Fruit fly (Drosophila melanogaster): ENCODE data around the gene CG5078.

CG5078 gene

dm6 chr3L:20474789-20475208, 31.0 kb upstream of the CG5078 start (continued):
- peak; percentile 79 for TF ChIP-seq nau (GFP tag; optimal IDR thresholded peaks at IDR 0.05)
- TF ChIP-seq danr (GFP tag; IDR thresholded peaks at IDR 0.05) = no peak
- TF ChIP-seq exex (tag; optimal IDR thresholded peaks at IDR 0.05) = peak; percentile 64
- peak; percentile 81 for TF ChIP-seq CG13123 (GFP tag; optimal IDR thresholded peaks at IDR 0.05)
- peak; percentile 64 for TF ChIP-seq p53 (GFP tag; optimal IDR thresholded peaks at IDR 0.05)
- TF ChIP-seq eyg (GFP tag; optimal IDR thresholded peaks at IDR 0.05) = peak; percentile 66
- TF ChIP-seq CrebB (tag; optimal IDR thresholded peaks at IDR 0.05) = peak; percentile 78
- TF ChIP-seq knrl (GFP tag; IDR thresholded peaks at IDR 0.05; ENCODE audit: partially characterized antibody) = no peak
- peak; percentile 90 for TF ChIP-seq zfh2 (GFP tag; optimal IDR thresholded peaks at IDR 0.05)
- peak; percentile 87 for TF ChIP-seq Dek (tag; optimal IDR thresholded peaks at IDR 0.05)
- peak; percentile 87 to 92 for TF ChIP-seq Hr51 (GFP tag; optimal IDR thresholded peaks at IDR 0.05)
- TF ChIP-seq slbo (GFP tag; IDR thresholded peaks at IDR 0.05) = no peak
- peak; percentile 71 for TF ChIP-seq lbe (GFP tag; optimal IDR thresholded peaks at IDR 0.05)
- peak; percentile 36 for TF ChIP-seq Elba2 (GFP tag; optimal IDR thresholded peaks at IDR 0.05)
- peak; percentile 53 for TF ChIP-seq NC2α (GFP tag; optimal IDR thresholded peaks at IDR 0.05)
- peak; percentile 49 for TF ChIP-seq ftz-f1 (GFP tag; optimal IDR thresholded peaks at IDR 0.05)
- TF ChIP-seq CG1792 (GFP tag; optimal IDR thresholded peaks at IDR 0.05) = peak; percentile 75
- TF ChIP-seq Dad (GFP tag; optimal IDR thresholded peaks at IDR 0.05) = peak; percentile 78
- TF ChIP-seq luna (GFP tag; optimal IDR thresholded peaks at IDR 0.05) = peak; percentile 87
- no peak for TF ChIP-seq tll (GFP tag; optimal IDR thresholded peaks at IDR 0.05)
- TF ChIP-seq wor (GFP tag; IDR thresholded peaks at IDR 0.05) = no peak
- TF ChIP-seq CG4854 (GFP tag; optimal IDR thresholded peaks at IDR 0.05) = peak; percentile 80
- no peak for TF ChIP-seq Gsc (GFP tag; IDR thresholded peaks at IDR 0.05)
- TF ChIP-seq pfk (GFP tag; optimal IDR thresholded peaks at IDR 0.05) = peak; percentile 60
- peak; percentile 81 for TF ChIP-seq CG5245 (GFP tag; optimal IDR thresholded peaks at IDR 0.05)
- peak; percentile 85 for TF ChIP-seq Ets97D (GFP tag; optimal IDR thresholded peaks at IDR 0.05)
- peak; percentile 74 for TF ChIP-seq CG6683 (GFP tag; optimal IDR thresholded peaks at IDR 0.05)
- TF ChIP-seq chn (GFP tag; optimal IDR thresholded peaks at IDR 0.05) = peak; percentile 87
- peak; percentile 80 for TF ChIP-seq CG17385 (GFP tag; optimal IDR thresholded peaks at IDR 0.05)
- TF ChIP-seq schlank (tag; optimal IDR thresholded peaks at IDR 0.05) = peak; percentile 74
- no peak for TF ChIP-seq CG42726 (GFP tag; IDR thresholded peaks at IDR 0.05; ENCODE audit: partially characterized antibody)
- TF ChIP-seq CG30020 (tag; optimal IDR thresholded peaks at IDR 0.05) = peak; percentile 63
- TF ChIP-seq CG14441 (GFP tag; IDR thresholded peaks at IDR 0.05) = no peak
- no peak for TF ChIP-seq CG16813 (GFP tag; IDR thresholded peaks at IDR 0.05; ENCODE audit: partially characterized antibody)
- TF ChIP-seq Hr78 (GFP tag; optimal IDR thresholded peaks at IDR 0.05) = peak in 1 of 2 experiments; percentile 69
- TF ChIP-seq Bteb2 (GFP tag; optimal IDR thresholded peaks at IDR 0.05) = peak; percentile 84
- no peak for TF ChIP-seq CG11456 (GFP tag; IDR thresholded peaks at IDR 0.05)
- TF ChIP-seq CG10321 (GFP tag; IDR thresholded peaks at IDR 0.05) = no peak
- TF ChIP-seq grn (GFP tag; optimal IDR thresholded peaks at IDR 0.05) = peak; percentile 22
- TF ChIP-seq cg (GFP tag; optimal IDR thresholded peaks at IDR 0.05) = no peak
- TF ChIP-seq ATbp (GFP tag; optimal IDR thresholded peaks at IDR 0.05) = peak; percentile 82
- TF ChIP-seq ssp (GFP tag; IDR thresholded peaks at IDR 0.05) = no peak
- TF ChIP-seq pan (optimal IDR thresholded peaks at IDR 0.05) = no peak
- TF ChIP-seq pan (GFP tag; optimal IDR thresholded peaks at IDR 0.05 in 1 of 2, IDR thresholded peaks at IDR 0.05 in 1 of 2) = no peak
- peak; percentile 73 for TF ChIP-seq CG3065 (GFP tag; optimal IDR thresholded peaks at IDR 0.05)
- TF ChIP-seq CG10543 (GFP tag; optimal IDR thresholded peaks at IDR 0.05) = peak; percentile 94
- TF ChIP-seq Hand (GFP tag; optimal IDR thresholded peaks at IDR 0.05) = peak; percentile 76
- TF ChIP-seq zf30C (GFP tag; optimal IDR thresholded peaks at IDR 0.05) = no peak
- TF ChIP-seq Atf3 (GFP tag; optimal IDR thresholded peaks at IDR 0.05) = peak; percentile 86
- TF ChIP-seq CG11695 (GFP tag; IDR thresholded peaks at IDR 0.05) = no peak
- peak; percentile 33 for TF ChIP-seq CG10431 (GFP tag; optimal IDR thresholded peaks at IDR 0.05)
